Fruit fly (Drosophila melanogaster) whole organism, embryonic: ENCODE measurements around the gene PMP34.

ENCODE experiments used
- Aef1 ChIP-seq: fragments of 200-800 bp; sonication (Bioruptor generic); IDR thresholded peaks from 3 replicates; pipeline ENCODE4 v1.3.6; 2022; ENCODE audit warnings: missing biosample characterization, missing genetic modification characterization
- C15 ChIP-seq: fragments of 200-800 bp; sonication (Bioruptor generic); IDR thresholded peaks from 3 replicates; pipeline ENCODE4 v1.3.6; 2022; ENCODE audit warnings: missing biosample characterization, missing genetic modification characterization
- CG10147 ChIP-seq: fragments of 200-800 bp; sonication (Bioruptor generic); optimal IDR thresholded peaks from 2 replicates; lab custom pipeline; 2019; ENCODE audit warnings: missing biosample characterization, mild to moderate bottlenecking, missing genetic modification characterization, moderate library complexity
- CG1024 ChIP-seq: fragments of 200-800 bp; sonication (Bioruptor generic); IDR thresholded peaks from 2 replicates; pipeline ENCODE4 v1.3.6; 2022; ENCODE audit warnings: missing biosample characterization, missing genetic modification characterization
- CG10366 ChIP-seq: fragments of 200-800 bp; sonication (Bioruptor generic); IDR thresholded peaks from 2 replicates; pipeline ENCODE4 v1.3.6; 2022; ENCODE audit warnings: missing biosample characterization, missing genetic modification characterization
- CG13424 ChIP-seq: fragments of 200-800 bp; sonication (Bioruptor generic); optimal IDR thresholded peaks from 2 replicates; lab custom pipeline; 2019; ENCODE audit warnings: missing biosample characterization, mild to moderate bottlenecking, missing genetic modification characterization, moderate library complexity
- CG14441 ChIP-seq: fragments of 200-800 bp; sonication (Bioruptor generic); IDR thresholded peaks from 2 replicates; pipeline ENCODE4 v1.3.6; 2022; ENCODE audit warnings: missing biosample characterization, missing genetic modification characterization
- CG1529 ChIP-seq: fragments of 200-800 bp; sonication (Bioruptor generic); optimal IDR thresholded peaks from 3 replicates; lab custom pipeline; 2018; ENCODE audit warnings: missing biosample characterization, missing genetic modification characterization
- CG15601 ChIP-seq: fragments of 200-800 bp; sonication (Bioruptor generic); optimal IDR thresholded peaks from 3 replicates; lab custom pipeline; 2019; ENCODE audit warnings: missing biosample characterization, mild to moderate bottlenecking, missing genetic modification characterization, moderate library complexity
- CG17328 ChIP-seq: fragments of 200-800 bp; sonication (Bioruptor generic); IDR thresholded peaks from 2 replicates; pipeline ENCODE4 v1.3.6; 2022; ENCODE audit warnings: missing biosample characterization, missing genetic modification characterization
- CG17568 ChIP-seq: fragments of 200-800 bp; sonication (Bioruptor generic); optimal IDR thresholded peaks from 2 replicates; lab custom pipeline; 2018; ENCODE audit warnings: missing biosample characterization, mild to moderate bottlenecking, missing genetic modification characterization, moderate library complexity
- CG2129 ChIP-seq: fragments of 200-800 bp; sonication (Bioruptor generic); IDR thresholded peaks from 2 replicates; pipeline ENCODE4 v1.3.6; 2022; ENCODE audit warnings: missing biosample characterization, missing genetic modification characterization; ENCODE audit not compliant: partially characterized antibody
- CG30403 ChIP-seq: fragments of 200-800 bp; sonication (Bioruptor generic); optimal IDR thresholded peaks from 3 replicates; lab custom pipeline; 2016; ENCODE audit warnings: missing biosample characterization, missing genetic modification characterization
- CG31365 ChIP-seq: fragments of 200-800 bp; sonication (Bioruptor generic); optimal IDR thresholded peaks from 2 replicates; lab custom pipeline; 2018; ENCODE audit warnings: missing biosample characterization, mild to moderate bottlenecking, missing genetic modification characterization
- CG32532 ChIP-seq: fragments of 200-800 bp; sonication (Bioruptor generic); IDR thresholded peaks from 2 replicates; pipeline ENCODE4 v1.3.6; 2022; ENCODE audit warnings: missing biosample characterization, missing genetic modification characterization
- CG3847 ChIP-seq: fragments of 200-800 bp; sonication (Bioruptor generic); IDR thresholded peaks from 2 replicates; pipeline ENCODE4 v1.3.6; 2022; ENCODE audit warnings: missing biosample characterization, missing genetic modification characterization
- CG4328 ChIP-seq: fragments of 200-800 bp; sonication (Bioruptor generic); optimal IDR thresholded peaks from 3 replicates; lab custom pipeline; 2017; ENCODE audit warnings: missing biosample characterization, missing genetic modification reagents, missing genetic modification characterization
- CG4424 ChIP-seq: fragments of 200-800 bp; sonication (Bioruptor generic); optimal IDR thresholded peaks from 3 replicates; lab custom pipeline; 2016; ENCODE audit warnings: missing biosample characterization, missing genetic modification characterization
- CG5180 ChIP-seq: fragments of 200-800 bp; sonication (Bioruptor generic); optimal IDR thresholded peaks from 3 replicates; lab custom pipeline; 2017; ENCODE audit warnings: missing biosample characterization, missing genetic modification characterization, mild to moderate bottlenecking, moderate library complexity, missing genetic modification reagents
- CG6791 ChIP-seq: fragments of 200-800 bp; sonication (Bioruptor generic); IDR thresholded peaks from 3 replicates; pipeline ENCODE4 v1.3.6; 2022; ENCODE audit warnings: missing biosample characterization, missing genetic modification characterization; ENCODE audit not compliant: partially characterized antibody
- CG7786 ChIP-seq: fragments of 200-800 bp; sonication (Bioruptor generic); optimal IDR thresholded peaks from 2 replicates; lab custom pipeline; 2016; ENCODE audit warnings: missing biosample characterization, missing genetic modification characterization
- Chrac-16 ChIP-seq: fragments of 200-800 bp; sonication (Bioruptor generic); optimal IDR thresholded peaks from 3 replicates; lab custom pipeline; 2016; ENCODE audit warnings: missing biosample characterization, missing genetic modification characterization
- Dad ChIP-seq: fragments of 200-800 bp; sonication (Bioruptor generic); optimal IDR thresholded peaks from 3 replicates; lab custom pipeline; 2016; ENCODE audit warnings: missing biosample characterization, missing genetic modification characterization
- Dbx ChIP-seq: fragments of 200-800 bp; sonication (Bioruptor generic); IDR thresholded peaks from 3 replicates; pipeline ENCODE4 v1.3.6; 2022; ENCODE audit warnings: missing biosample characterization, missing genetic modification characterization
- Dip3 ChIP-seq: fragments of 200-800 bp; sonication (Bioruptor generic); optimal IDR thresholded peaks from 3 replicates; lab custom pipeline; 2016; ENCODE audit warnings: missing biosample characterization, missing genetic modification characterization
- Drgx ChIP-seq: fragments of 200-800 bp; sonication (Bioruptor generic); IDR thresholded peaks from 2 replicates; pipeline ENCODE4 v1.3.6; 2022; ENCODE audit warnings: missing biosample characterization, missing genetic modification characterization
- HLH4C ChIP-seq: fragments of 200-800 bp; sonication (Bioruptor generic); IDR thresholded peaks from 3 replicates; pipeline ENCODE4 v1.3.6; 2022; ENCODE audit warnings: missing biosample characterization, missing genetic modification characterization; ENCODE audit not compliant: partially characterized antibody
- Lpt ChIP-seq: fragments of >200 bp; optimal IDR thresholded peaks from 2 replicates; lab custom pipeline; 2018; ENCODE audit warnings: missing biosample characterization, missing genetic modification characterization
- Mad ChIP-seq: fragments of 200-800 bp; sonication (Bioruptor generic); optimal IDR thresholded peaks from 2 replicates; lab custom pipeline; 2016; ENCODE audit warnings: missing biosample characterization, missing genetic modification characterization
- Mrtf ChIP-seq: fragments of 200-800 bp; sonication (Bioruptor generic); IDR thresholded peaks from 3 replicates; pipeline ENCODE4 v1.3.6; 2022; ENCODE audit warnings: missing biosample characterization, missing genetic modification characterization
- Ravus ChIP-seq: fragments of 200-800 bp; sonication (Bioruptor generic); IDR thresholded peaks from 2 replicates; pipeline ENCODE4 v1.3.6; 2022; ENCODE audit warnings: missing biosample characterization, missing genetic modification characterization
- Sox100B ChIP-seq: fragments of 200-800 bp; sonication (Bioruptor generic); optimal IDR thresholded peaks from 3 replicates; lab custom pipeline; 2018; ENCODE audit warnings: missing biosample characterization, mild to moderate bottlenecking, missing genetic modification characterization
- Stat92E ChIP-seq, 3 experiments: fragments of >200 bp in 2 of 3; fragments of 200-800 bp in 1 of 3; sonication (Bioruptor generic) in 1 of 3; optimal IDR thresholded peaks; 2 replicates each; lab custom pipeline; 2017 to 2019; ENCODE audit warnings: missing biosample characterization in 3 of 3, missing genetic modification characterization in 3 of 3, mild to moderate bottlenecking in 1 of 3, moderate library complexity in 1 of 3
- Taf1 ChIP-seq: fragments of 200-800 bp; sonication (Bioruptor generic); IDR thresholded peaks from 2 replicates; pipeline ENCODE4 v1.3.6; 2022; ENCODE audit warnings: missing biosample characterization, missing genetic modification characterization
- amos ChIP-seq: fragments of 200-800 bp; sonication (Bioruptor generic); IDR thresholded peaks from 2 replicates; pipeline ENCODE4 v1.3.6; 2022; ENCODE audit warnings: missing biosample characterization, missing genetic modification characterization; ENCODE audit not compliant: partially characterized antibody
- cas ChIP-seq: fragments of 200-800 bp; sonication (Bioruptor generic); IDR thresholded peaks from 2 replicates; pipeline ENCODE4 v1.3.6; 2022; ENCODE audit warnings: missing biosample characterization, missing genetic modification characterization
- ci ChIP-seq: fragments of 200-800 bp; sonication (Bioruptor generic); IDR thresholded peaks from 3 replicates; pipeline ENCODE4 v1.3.6; 2022; ENCODE audit warnings: missing biosample characterization, missing genetic modification characterization
- dpn ChIP-seq, 2 experiments: fragments of 200-800 bp; sonication (Bioruptor generic); optimal IDR thresholded peaks; 3 replicates each; lab custom pipeline; 2016; ENCODE audit warnings: missing biosample characterization in 2 of 2, missing genetic modification characterization in 2 of 2
- en ChIP-seq: fragments of 200-800 bp; sonication (Bioruptor generic); optimal IDR thresholded peaks from 2 replicates; lab custom pipeline; 2016; ENCODE audit warnings: missing biosample characterization, missing genetic modification characterization
- gro ChIP-seq: fragments of 200-800 bp; sonication (Bioruptor generic); optimal IDR thresholded peaks from 2 replicates; lab custom pipeline; 2016; ENCODE audit warnings: missing biosample characterization, missing genetic modification characterization
- hb ChIP-seq: fragments of 200-800 bp; sonication (Bioruptor generic); IDR thresholded peaks from 3 replicates; pipeline ENCODE4 v1.3.6; 2022; ENCODE audit warnings: missing biosample characterization, missing genetic modification characterization; ENCODE audit not compliant: partially characterized antibody
- kni ChIP-seq: fragments of 200-800 bp; sonication (Bioruptor generic); optimal IDR thresholded peaks from 3 replicates; lab custom pipeline; 2017; ENCODE audit warnings: mild to moderate bottlenecking, missing biosample characterization, missing genetic modification reagents, missing genetic modification characterization
- lilli ChIP-seq: fragments of 200-800 bp; sonication (Bioruptor generic); optimal IDR thresholded peaks from 3 replicates; lab custom pipeline; 2016; ENCODE audit warnings: missing biosample characterization, missing genetic modification characterization
- nerfin-1 ChIP-seq: fragments of 200-800 bp; sonication (Bioruptor generic); optimal IDR thresholded peaks from 3 replicates; lab custom pipeline; 2019; ENCODE audit warnings: missing biosample characterization, mild to moderate bottlenecking, missing genetic modification characterization, moderate library complexity
- nerfin-2 ChIP-seq: fragments of 200-800 bp; sonication (Bioruptor generic); IDR thresholded peaks from 2 replicates; pipeline ENCODE4 v1.3.6; 2022; ENCODE audit warnings: missing biosample characterization, missing genetic modification characterization; ENCODE audit not compliant: partially characterized antibody
- pita ChIP-seq: fragments of 200-800 bp; sonication (Bioruptor generic); optimal IDR thresholded peaks from 2 replicates; lab custom pipeline; 2017; ENCODE audit warnings: missing biosample characterization, mild to moderate bottlenecking, missing genetic modification characterization
- sisA ChIP-seq: fragments of 200-800 bp; sonication (Bioruptor generic); IDR thresholded peaks from 2 replicates; pipeline ENCODE4 v1.3.6; 2022; ENCODE audit warnings: missing biosample characterization, missing genetic modification characterization
- sna ChIP-seq: fragments of 200-800 bp; sonication (Bioruptor generic); IDR thresholded peaks from 2 replicates; pipeline ENCODE4 v1.3.6; 2022; ENCODE audit warnings: missing biosample characterization, missing genetic modification characterization; ENCODE audit not compliant: partially characterized antibody
- sqz ChIP-seq: fragments of 200-800 bp; sonication (Bioruptor generic); optimal IDR thresholded peaks from 3 replicates; lab custom pipeline; 2018; ENCODE audit warnings: missing biosample characterization, mild to moderate bottlenecking, missing genetic modification characterization
- sug ChIP-seq: fragments of 200-800 bp; optimal IDR thresholded peaks from 2 replicates; lab custom pipeline; 2019; ENCODE audit warnings: missing biosample characterization, mild to moderate bottlenecking, missing genetic modification characterization, moderate library complexity
- zen ChIP-seq: fragments of 200-800 bp; sonication (Bioruptor generic); optimal IDR thresholded peaks from 3 replicates; lab custom pipeline; 2018; ENCODE audit warnings: missing biosample characterization, mild to moderate bottlenecking, missing genetic modification characterization, moderate library complexity

PMP34 gene

dm6 chr3L:4286784-4287183 lies 31.8 kb upstream of the PMP34 start, which contains the start of gene TfIIEbeta (continued):
- TF ChIP-seq CG30403 (GFP tag; lab: Kevin White, UChicago) (no peak), ci (GFP tag; lab: Robert Waterston, UW) (peak; percentile 44; the same call in 2 of the 3 replicates), CG10147 (GFP tag; lab: Kevin White, UChicago) (no peak), Dbx (no peak), C15 (no peak), Mad (GFP tag; lab: Kevin White, UChicago) (no peak), nerfin-2 (GFP tag; lab: Robert Waterston, UW) (no peak), HLH4C (GFP tag; lab: Robert Waterston, UW) (no peak), pita (GFP tag; lab: Kevin White, UChicago) (no peak), Dad (no peak), kni (no peak), sqz (GFP tag; lab: Kevin White, UChicago) (no peak), CG5180 (GFP tag; lab: Kevin White, UChicago) (no peak), en (GFP tag; lab: Kevin White, UChicago) (no peak), amos (peak; percentile 42; the same call in 1 of the 2 replicates), Mrtf (no peak), CG10366 (GFP tag; lab: Robert Waterston, UW) (peak; percentile 28), Sox100B (GFP tag; lab: Kevin White, UChicago) (peak; percentile 58), Stat92E (GFP tag; optimal IDR thresholded peaks at IDR 0.05; lab: Kevin White, UChicago) (peak in 1 of 3 experiments; percentile 6), Taf1 (no peak), Aef1 (GFP tag; lab: Robert Waterston, UW) (no peak), zen (tag; lab: Kevin White, UChicago) (no peak), lilli (peak; percentile 13), CG13424 (tag; lab: Kevin White, UChicago) (peak; percentile 15), gro (GFP tag; lab: Kevin White, UChicago) (no peak), sisA (GFP tag; lab: Robert Waterston, UW) (peak; percentile 14; the same call in 1 of the 2 replicates), CG3847 (GFP tag; lab: Robert Waterston, UW) (0 out of 2 replicates have a peak, but pooled peaks have one; percentile 9), sna (GFP tag; lab: Robert Waterston, UW) (peak; percentile 45; the same call in 1 of the 2 replicates), Dip3 (GFP tag; lab: Kevin White, UChicago) (no peak), CG15601 (peak; percentile 18), sug (tag; lab: Kevin White, UChicago) (peak; percentile 1), CG31365 (tag; lab: Kevin White, UChicago) (no peak), CG17328 (GFP tag; lab: Robert Waterston, UW) (no peak), dpn (GFP tag; optimal IDR thresholded peaks at IDR 0.05; lab: Kevin White, UChicago) (peak; percentile 3 to 13), Ravus (no peak), CG6791 (no peak), CG4328 (GFP tag; lab: Kevin White, UChicago) (no peak), Drgx (GFP tag; lab: Robert Waterston, UW) (no peak; the same call in 1 of the 2 replicates), CG4424 (GFP tag; lab: Kevin White, UChicago) (peak; percentile 50), Lpt (GFP tag; lab: Kevin White, UChicago) (no peak), CG1529 (GFP tag; lab: Kevin White, UChicago) (no peak), CG2129 (no peak), CG32532 (peak; percentile 63), CG14441 (GFP tag; lab: Robert Waterston, UW) (no peak), hb (GFP tag; lab: Robert Waterston, UW) (no peak), Chrac-16 (GFP tag; lab: Kevin White, UChicago) (no peak), CG1024 (no peak), cas (GFP tag; lab: Robert Waterston, UW) (no peak), nerfin-1 (no peak), CG7786 (GFP tag; lab: Kevin White, UChicago) (no peak), CG17568 (no peak)
